Worm (Caenorhabditis elegans) whole organism, midembryonic: ENCODE data around the gene Y39A3CL.3.

Experiments used
- T22C8.4 ChIP-seq: fragments of 200-800 bp; sonication (Bioruptor generic); IDR thresholded peaks from 2 replicates; pipeline ENCODE4 v1.3.6; 2022; ENCODE audit warnings: missing genetic modification characterization, missing compliant biosample characterization
- cog-1 ChIP-seq: sonication (generic microtip); optimal IDR thresholded peaks from 2 replicates; lab custom pipeline; 2016; ENCODE audit warnings: missing genetic modification characterization, missing compliant biosample characterization
- flt-1 ChIP-seq: fragments of 200-800 bp; sonication (Bioruptor generic); IDR thresholded peaks from 2 replicates; pipeline ENCODE4 v1.3.6; 2022; ENCODE audit warnings: missing genetic modification characterization, missing compliant biosample characterization
- klf-2 ChIP-seq: fragments of 200-800 bp; sonication (Bioruptor generic); conservative IDR thresholded peaks from 2 replicates; pipeline ENCODE4 v1.3.6; 2022; ENCODE audit warnings: missing genetic modification reagents, missing genetic modification characterization, missing compliant biosample characterization
- med-1 ChIP-seq: sonication (generic microtip); optimal IDR thresholded peaks from 2 replicates; lab custom pipeline; 2017; ENCODE audit warnings: missing genetic modification characterization, mild to moderate bottlenecking, missing compliant biosample characterization, antibody characterized with exemption, missing genetic modification reagents; ENCODE audit not compliant: insufficient read depth
- ref-1 ChIP-seq: fragments of 200-800 bp; sonication (Bioruptor generic); conservative IDR thresholded peaks from 2 replicates; pipeline ENCODE4 v1.3.6; 2022; ENCODE audit warnings: missing genetic modification reagents, missing genetic modification characterization, missing compliant biosample characterization
- tab-1 ChIP-seq: fragments of 200-800 bp; sonication (Bioruptor generic); IDR thresholded peaks from 2 replicates; pipeline ENCODE4 v1.3.6; 2022; ENCODE audit warnings: missing genetic modification characterization, missing compliant biosample characterization
- ztf-23 ChIP-seq: fragments of 200-800 bp; sonication (Bioruptor generic); IDR thresholded peaks from 2 replicates; pipeline ENCODE4 v1.3.6; 2022; ENCODE audit warnings: missing genetic modification reagents, missing genetic modification characterization, missing compliant biosample characterization
- ztf-29 ChIP-seq: fragments of 200-800 bp; sonication (Bioruptor generic); IDR thresholded peaks from 2 replicates; pipeline ENCODE4 v1.3.6; 2022; ENCODE audit warnings: missing genetic modification reagents, missing genetic modification characterization, missing compliant biosample characterization

Gene Y39A3CL.3

ce11 chrIII:1824264-1824922 is 46.8 kb downstream of the Y39A3CL.3 start, which contains the start of the genes pvf-1 and Y39A3CL.7:
Gene pvf-1, minus strand, starts transcription at chrIII:1824314.
Gene Y39A3CL.7, plus strand, starts transcription at chrIII:1824919.
- TF ChIP-seq med-1 (GFP tag; lab: Kevin White, UChicago) (peak; percentile 80), cog-1 (no peak), T22C8.4 (GFP tag; lab: Robert Waterston, UW) (no peak), klf-2 (no peak), ref-1 (GFP tag; lab: Robert Waterston, UW) (no peak), tab-1 (GFP tag; lab: Robert Waterston, UW) (peak; percentile 88), ztf-29 (GFP tag; lab: Robert Waterston, UW) (peak; percentile 29; the same call in 1 of the 2 replicates), flt-1 (GFP tag; lab: Robert Waterston, UW) (peak; percentile 90), ztf-23 (GFP tag; lab: Robert Waterston, UW) (peak; percentile 77)
